Fruit fly (Drosophila melanogaster): ENCODE results near the gene PolI.

PolI gene

DNA sequence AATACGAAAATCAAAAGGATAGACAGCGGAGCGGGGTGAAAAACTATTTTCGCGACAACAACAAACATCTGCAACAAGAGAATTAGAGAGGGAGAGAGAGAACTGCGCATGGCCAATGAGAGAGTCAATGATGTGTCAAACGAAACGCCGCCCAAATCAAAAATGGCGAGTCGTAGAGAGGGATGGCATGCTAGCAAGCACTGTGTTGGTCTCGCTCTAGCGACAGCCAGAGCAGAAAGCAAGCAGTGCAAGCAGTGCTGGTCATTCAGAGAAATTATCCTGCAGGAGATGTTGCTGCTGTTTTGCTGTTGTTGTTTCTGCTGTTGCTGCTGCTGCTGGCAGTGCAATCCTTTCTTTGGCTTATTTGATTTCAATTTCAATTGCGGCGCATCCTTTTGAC, 42.4 kb upstream of the PolI start (continued):
- TF ChIP-seq trem (tag; optimal IDR thresholded peaks at IDR 0.05) (no peak), CG17568 (GFP tag; optimal IDR thresholded peaks at IDR 0.05) (no peak), Poxn (GFP tag; IDR thresholded peaks at IDR 0.05) (no peak), CG7839 (tag; optimal IDR thresholded peaks at IDR 0.05) (no peak), dpn (GFP tag; optimal IDR thresholded peaks at IDR 0.05) (no peak), ap (GFP tag; IDR thresholded peaks at IDR 0.05) (no peak), ems (GFP tag; optimal IDR thresholded peaks at IDR 0.05) (no peak), kay (GFP tag; optimal IDR thresholded peaks at IDR 0.05) (no peak), tna (GFP tag; IDR thresholded peaks at IDR 0.05; ENCODE audit: partially characterized antibody) (no peak; the same call in 1 of the 2 replicates), Sox102F (GFP tag; optimal IDR thresholded peaks at IDR 0.05) (no peak), CG1792 (GFP tag; optimal IDR thresholded peaks at IDR 0.05) (no peak), CG32772 (GFP tag; IDR thresholded peaks at IDR 0.05) (no peak), Fer2 (tag; optimal IDR thresholded peaks at IDR 0.05) (no peak), CG18764 (GFP tag; optimal IDR thresholded peaks at IDR 0.05) (no peak), dati (GFP tag; IDR thresholded peaks at IDR 0.05) (no peak), Rx (GFP tag; IDR thresholded peaks at IDR 0.05) (no peak), pan (optimal IDR thresholded peaks at IDR 0.05) (no peak), pan (GFP tag; optimal IDR thresholded peaks at IDR 0.05 in 1 of 2, IDR thresholded peaks at IDR 0.05 in 1 of 2) (peak in 1 of 2 experiments; percentile 87), toy (GFP tag; IDR thresholded peaks at IDR 0.05) (no peak), chn (GFP tag; optimal IDR thresholded peaks at IDR 0.05) (no peak), CG17912 (GFP tag; optimal IDR thresholded peaks at IDR 0.05) (no peak), CG9437 (GFP tag; optimal IDR thresholded peaks at IDR 0.05) (no peak), CG16815 (GFP tag; optimal IDR thresholded peaks at IDR 0.05) (no peak), Camta (GFP tag; optimal IDR thresholded peaks at IDR 0.05) (no peak), emc (GFP tag; optimal IDR thresholded peaks at IDR 0.05) (no peak), tll (GFP tag; optimal IDR thresholded peaks at IDR 0.05) (peak; percentile 43 to 52), ind (GFP tag; optimal IDR thresholded peaks at IDR 0.05) (no peak), dm (GFP tag; optimal IDR thresholded peaks at IDR 0.05) (no peak), HmgZ (tag; optimal IDR thresholded peaks at IDR 0.05) (peak; percentile 55), Lhr (GFP tag; optimal IDR thresholded peaks at IDR 0.05) (no peak), Meics (GFP tag; optimal IDR thresholded peaks at IDR 0.05) (no peak), eve (GFP tag; optimal IDR thresholded peaks at IDR 0.05) (no peak), Gug (GFP tag; IDR thresholded peaks at IDR 0.05) (no peak), CG6254 (GFP tag; optimal IDR thresholded peaks at IDR 0.05) (no peak), Bdp1 (GFP tag; optimal IDR thresholded peaks at IDR 0.05) (no peak), pum (GFP tag; optimal IDR thresholded peaks at IDR 0.05) (no peak), CG6654 (GFP tag; optimal IDR thresholded peaks at IDR 0.05) (no peak), Doc3 (GFP tag; IDR thresholded peaks at IDR 0.05; ENCODE audit: partially characterized antibody) (no peak), HmgD (GFP tag; optimal IDR thresholded peaks at IDR 0.05) (peak; percentile 90), CrebB (tag; optimal IDR thresholded peaks at IDR 0.05) (no peak), luna (GFP tag; optimal IDR thresholded peaks at IDR 0.05) (no peak), CG12104 (GFP tag; optimal IDR thresholded peaks at IDR 0.05) (no peak), NK7.1 (GFP tag; optimal IDR thresholded peaks at IDR 0.05) (no peak), CG18599 (GFP tag; optimal IDR thresholded peaks at IDR 0.05) (no peak), Drgx (GFP tag; IDR thresholded peaks at IDR 0.05) (no peak), sd (tag; optimal IDR thresholded peaks at IDR 0.05) (peak; percentile 8), wdn (GFP tag; IDR thresholded peaks at IDR 0.05) (no peak), CG7786 (GFP tag; optimal IDR thresholded peaks at IDR 0.05) (no peak), pros (GFP tag; optimal IDR thresholded peaks at IDR 0.05) (no peak), CG10321 (GFP tag; IDR thresholded peaks at IDR 0.05) (peak; percentile 99), CG2199 (GFP tag; IDR thresholded peaks at IDR 0.05) (peak; percentile 77; the same call in 1 of the 3 replicates), Oli (tag; optimal IDR thresholded peaks at IDR 0.05) (no peak)
